Worm (Caenorhabditis elegans) whole organism, L4 larva: Measurements from ENCODE around the gene ptr-14.

Source experiments
- F26F4.8 ChIP-seq: fragments of 200-800 bp; sonication (Bioruptor generic); conservative IDR thresholded peaks from 2 replicates; pipeline ENCODE4 v1.3.6; 2022; ENCODE audit warnings: missing genetic modification characterization, missing compliant biosample characterization
- F44E2.7 ChIP-seq: fragments of 200-800 bp; sonication (Bioruptor generic); IDR thresholded peaks from 2 replicates; pipeline ENCODE4 v2.1.2; 2022; ENCODE audit warnings: missing genetic modification characterization, missing compliant biosample characterization
- R02D3.7 ChIP-seq: fragments of 150-350 bp; sonication (generic microtip); optimal IDR thresholded peaks from 3 replicates; lab custom pipeline; 2014; ENCODE audit warnings: missing biosample characterization, missing genetic modification characterization
- T20F7.1 ChIP-seq: fragments of 200-800 bp; sonication (Bioruptor generic); optimal IDR thresholded peaks from 2 replicates; lab custom pipeline; 2018; ENCODE audit warnings: mild to moderate bottlenecking, missing genetic modification characterization, missing compliant biosample characterization
- T26A8.4 ChIP-seq: fragments of 200-800 bp; sonication (Bioruptor generic); IDR thresholded peaks from 2 replicates; pipeline ENCODE4 v1.3.6; 2022; ENCODE audit warnings: missing genetic modification characterization, missing compliant biosample characterization
- Y105C5A.15 ChIP-seq: fragments of 200-800 bp; sonication (Bioruptor generic); IDR thresholded peaks from 2 replicates; pipeline ENCODE4 v1.3.6; 2022; ENCODE audit warnings: missing genetic modification characterization, missing compliant biosample characterization
- Y75B8A.6 ChIP-seq: fragments of 200-800 bp; sonication (Bioruptor generic); IDR thresholded peaks from 2 replicates; pipeline ENCODE4 v1.3.6; 2022; ENCODE audit warnings: missing genetic modification reagents, missing genetic modification characterization, missing compliant biosample characterization
- ZK546.5 ChIP-seq, 2 experiments: sonication (generic microtip); optimal IDR thresholded peaks; 2 replicates each; lab custom pipeline; 2017; ENCODE audit warnings: missing biosample characterization in 2 of 2, missing genetic modification characterization in 2 of 2
- aha-1 ChIP-seq: fragments of 150-350 bp; peaks from one replicate; lab custom pipeline; 2014; ENCODE audit warnings: missing biosample characterization, missing genetic modification characterization
- ama-1 ChIP-seq: fragments of 150-350 bp; optimal IDR thresholded peaks from 2 replicates; lab custom pipeline; 2014; ENCODE audit warnings: inconsistent platforms, mixed read lengths
- attf-4 ChIP-seq: sonication (generic microtip); optimal IDR thresholded peaks from 3 replicates; lab custom pipeline; 2017; ENCODE audit warnings: missing biosample characterization, missing genetic modification characterization
- ceh-62 ChIP-seq: sonication (generic microtip); optimal IDR thresholded peaks from 2 replicates; lab custom pipeline; 2017; ENCODE audit warnings: missing biosample characterization, missing genetic modification characterization
- daf-12 ChIP-seq: fragments of 150-350 bp; optimal IDR thresholded peaks from 2 replicates; lab custom pipeline; 2014; ENCODE audit warnings: missing biosample characterization, missing genetic modification reagents, missing genetic modification characterization
- daf-16 ChIP-seq, 3 experiments: sonication (generic microtip); optimal IDR thresholded peaks; 2 replicates each; lab custom pipeline; 2016 to 2017; ENCODE audit warnings: missing genetic modification characterization in 3 of 3, missing genetic modification reagents in 3 of 3, mild to moderate bottlenecking in 2 of 3, missing compliant biosample characterization in 2 of 3, missing biosample characterization in 1 of 3, moderate library complexity in 1 of 3
- dmd-6 ChIP-seq: fragments of 200-800 bp; sonication (Bioruptor generic); IDR thresholded peaks from 2 replicates; pipeline ENCODE4 v1.3.6; 2022; ENCODE audit warnings: missing genetic modification reagents, missing genetic modification characterization, missing compliant biosample characterization
- dmd-8 ChIP-seq: fragments of 200-800 bp; sonication (Bioruptor generic); IDR thresholded peaks from 2 replicates; pipeline ENCODE4 v1.3.6; 2022; ENCODE audit warnings: missing genetic modification characterization, missing compliant biosample characterization
- duxl-1 ChIP-seq: sonication (generic microtip); optimal IDR thresholded peaks from 2 replicates; lab custom pipeline; 2016; ENCODE audit warnings: mild to moderate bottlenecking, missing genetic modification characterization, moderate library complexity, missing compliant biosample characterization; ENCODE audit not compliant: poor library complexity
- fos-1 ChIP-seq: fragments of 150-350 bp; optimal IDR thresholded peaks from 2 replicates; lab custom pipeline; 2014; ENCODE audit warnings: missing biosample characterization, missing genetic modification characterization
- hif-1 ChIP-seq, 2 experiments: sonication (generic microtip); optimal IDR thresholded peaks; 2 replicates each; lab custom pipeline; 2016 to 2017; ENCODE audit warnings: missing compliant biosample characterization in 2 of 2, missing genetic modification characterization in 2 of 2, missing genetic modification reagents in 2 of 2, missing genotype in 2 of 2, mild to moderate bottlenecking in 1 of 2
- hlh-11 ChIP-seq: fragments of 200-800 bp; sonication (Bioruptor generic); optimal IDR thresholded peaks from 2 replicates; lab custom pipeline; 2018; ENCODE audit warnings: mild to moderate bottlenecking, missing genetic modification characterization, missing compliant biosample characterization
- hmg-1.1 ChIP-seq: fragments of 200-800 bp; sonication (Bioruptor generic); IDR thresholded peaks from 2 replicates; pipeline ENCODE4 v1.3.6; 2022; ENCODE audit warnings: missing genetic modification reagents, missing genetic modification characterization, missing compliant biosample characterization
- jun-1 ChIP-seq: fragments of 150-350 bp; optimal IDR thresholded peaks from 2 replicates; lab custom pipeline; 2014; ENCODE audit warnings: missing biosample characterization, missing genetic modification reagents, missing genetic modification characterization
- lin-1 ChIP-seq: fragments of 200-800 bp; sonication (Bioruptor generic); IDR thresholded peaks from 2 replicates; pipeline ENCODE4 v1.3.6; 2022; ENCODE audit warnings: missing genetic modification reagents, missing genetic modification characterization, missing compliant biosample characterization
- lin-13 ChIP-seq: fragments of 150-350 bp; optimal IDR thresholded peaks from 2 replicates; lab custom pipeline; 2014; ENCODE audit warnings: missing biosample characterization, missing genetic modification reagents, missing genetic modification characterization
- lin-38 ChIP-seq: fragments of 200-800 bp; sonication (Bioruptor generic); IDR thresholded peaks from 2 replicates; pipeline ENCODE4 v1.3.6; 2022; ENCODE audit warnings: missing genetic modification reagents, missing genetic modification characterization, missing compliant biosample characterization
- mdl-1 ChIP-seq, 2 experiments: fragments of 150-350 bp in 1 of 2; sonication (generic microtip) in 1 of 2; optimal IDR thresholded peaks; 2 replicates each; lab custom pipeline; 2014 to 2017; ENCODE audit warnings: missing biosample characterization in 2 of 2, missing genetic modification characterization in 2 of 2
- mdt-29 ChIP-seq: fragments of 200-800 bp; sonication (Bioruptor generic); IDR thresholded peaks from 2 replicates; pipeline ENCODE4 v1.3.6; 2022; ENCODE audit warnings: missing genetic modification reagents, missing genetic modification characterization, missing compliant biosample characterization
- mes-2 ChIP-seq: sonication (generic microtip); optimal IDR thresholded peaks from 2 replicates; lab custom pipeline; 2016; ENCODE audit warnings: missing genotype, mild to moderate bottlenecking, missing genetic modification characterization, missing compliant biosample characterization; ENCODE audit not compliant: poor library complexity, severe bottlenecking
- mxl-2 ChIP-seq: fragments of 200-800 bp; sonication (Bioruptor generic); conservative IDR thresholded peaks from 2 replicates; pipeline ENCODE4 v1.3.6; 2022; ENCODE audit warnings: missing genetic modification reagents, missing genetic modification characterization, missing compliant biosample characterization
- mxl-3 ChIP-seq: fragments of 200-800 bp; sonication (Bioruptor generic); optimal IDR thresholded peaks from 2 replicates; lab custom pipeline; 2018; ENCODE audit warnings: mild to moderate bottlenecking, missing genetic modification characterization, missing compliant biosample characterization
- nhr-10 ChIP-seq: fragments of 150-350 bp; optimal IDR thresholded peaks from 2 replicates; lab custom pipeline; 2014; ENCODE audit warnings: missing biosample characterization, missing genetic modification characterization
- nhr-102 ChIP-seq: sonication (generic microtip); optimal IDR thresholded peaks from 2 replicates; lab custom pipeline; 2016; ENCODE audit warnings: mild to moderate bottlenecking, missing genetic modification characterization, moderate library complexity, missing compliant biosample characterization
- nhr-237 ChIP-seq: sonication (generic microtip); optimal IDR thresholded peaks from 2 replicates; lab custom pipeline; 2017; ENCODE audit warnings: missing biosample characterization, missing genetic modification characterization
- nhr-28 ChIP-seq: fragments of 150-350 bp; optimal IDR thresholded peaks from 2 replicates; lab custom pipeline; 2014; ENCODE audit warnings: missing biosample characterization, missing genetic modification characterization
- nhr-6 ChIP-seq: fragments of 150-350 bp; optimal IDR thresholded peaks from 2 replicates; lab custom pipeline; 2014; ENCODE audit warnings: missing biosample characterization, missing genetic modification characterization
- php-3 ChIP-seq: fragments of 200-800 bp; sonication (Bioruptor generic); IDR thresholded peaks from 2 replicates; pipeline ENCODE4 v1.3.6; 2022; ENCODE audit warnings: missing genetic modification reagents, missing genetic modification characterization, missing compliant biosample characterization
- rbr-2 ChIP-seq: sonication (generic microtip); optimal IDR thresholded peaks from 2 replicates; lab custom pipeline; 2016; ENCODE audit warnings: missing genotype, missing genetic modification characterization, missing compliant biosample characterization
- set-16 ChIP-seq: fragments of 200-800 bp; sonication (Bioruptor generic); IDR thresholded peaks from 2 replicates; pipeline ENCODE4 v1.3.6; 2022; ENCODE audit warnings: missing genetic modification reagents, missing genetic modification characterization, missing compliant biosample characterization
- spr-3 ChIP-seq: fragments of 200-800 bp; sonication (Bioruptor generic); optimal IDR thresholded peaks from 2 replicates; lab custom pipeline; 2018; ENCODE audit warnings: mild to moderate bottlenecking, missing genetic modification characterization, missing compliant biosample characterization
- tag-97 ChIP-seq: fragments of 200-800 bp; sonication (Bioruptor generic); IDR thresholded peaks from 2 replicates; pipeline ENCODE4 v1.3.6; 2022; ENCODE audit warnings: missing genetic modification characterization, missing compliant biosample characterization
- unc-39 ChIP-seq: sonication (generic microtip); optimal IDR thresholded peaks from 2 replicates; lab custom pipeline; 2017; ENCODE audit warnings: missing biosample characterization, missing genetic modification characterization
- vab-7 ChIP-seq: fragments of 200-800 bp; sonication (Bioruptor generic); IDR thresholded peaks from 2 replicates; pipeline ENCODE4 v1.3.6; 2022; ENCODE audit warnings: missing genetic modification reagents, missing genetic modification characterization, missing compliant biosample characterization
- zag-1 ChIP-seq: fragments of 150-350 bp; optimal IDR thresholded peaks from 2 replicates; lab custom pipeline; 2014; ENCODE audit warnings: missing biosample characterization, missing genetic modification characterization
- zfp-2 ChIP-seq: sonication (generic microtip); optimal IDR thresholded peaks from 2 replicates; lab custom pipeline; 2016; ENCODE audit warnings: mild to moderate bottlenecking, missing genetic modification characterization, missing compliant biosample characterization

ptr-14 gene

DNA sequence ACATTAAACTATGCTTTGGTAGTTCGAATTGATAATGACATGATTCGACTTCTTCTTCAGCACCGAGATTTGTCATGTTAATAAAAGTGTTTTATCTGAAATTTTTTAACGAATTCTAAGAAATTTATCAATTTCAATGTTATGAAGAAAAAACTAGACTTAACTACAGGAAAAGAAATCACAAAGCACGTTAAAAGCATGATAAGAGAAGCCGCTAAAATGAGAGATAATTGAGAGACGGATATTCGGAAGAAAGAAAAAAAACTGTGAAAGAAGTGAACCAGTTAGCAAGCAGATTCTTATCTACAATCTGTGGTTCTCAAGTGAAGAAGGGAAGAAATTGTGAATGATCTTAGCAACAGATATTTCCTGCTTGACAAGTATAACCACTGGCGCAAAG is 26.2 kb upstream of the ptr-14 start, which contains the start of gene C43F9.4:
TSS of gene C43F9.4 (minus strand) at position 101 of the 400 bp plus-strand sequence.
- TF ChIP-seq F26F4.8 (no peak), dmd-8 (GFP tag; lab: Robert Waterston, UW) (no peak), hif-1 (tag; optimal IDR thresholded peaks at IDR 0.05; lab: Kevin White, UChicago) (no peak), daf-16 (GFP tag; optimal IDR thresholded peaks at IDR 0.05; lab: Kevin White, UChicago) (no peak), daf-16 (tag; optimal IDR thresholded peaks at IDR 0.05; lab: Kevin White, UChicago) (no peak), nhr-6 (tag; lab: Kevin White, UChicago) (no peak), nhr-10 (tag; lab: Kevin White, UChicago) (no peak), nhr-237 (tag; lab: Kevin White, UChicago) (no peak)
- TF ChIP-seq, all 104 proteins: peak for 0

DNA sequence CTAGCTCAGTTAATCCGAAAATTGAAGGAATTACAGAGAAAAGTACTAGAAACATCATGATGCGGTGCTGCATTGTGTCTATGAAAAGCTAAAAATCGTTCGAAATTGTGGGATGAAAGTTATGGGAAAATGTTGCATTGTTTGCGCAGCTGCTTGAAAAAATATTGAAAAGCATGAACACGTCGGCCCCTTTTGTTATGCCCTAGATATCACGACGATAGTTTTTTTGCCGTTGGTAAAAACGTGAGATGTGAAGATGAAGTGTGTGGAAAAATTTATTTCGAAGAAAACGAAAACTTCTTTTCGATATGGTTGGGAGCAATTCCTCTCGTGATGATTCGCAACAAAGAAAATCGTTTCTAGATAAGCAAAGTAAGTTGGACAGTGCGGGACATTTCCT is 24.6 kb upstream of the ptr-14 start, which contains the start of the genes C43F9.5 and nkb-2:
TSS of gene C43F9.5 (minus strand) at position 101 of the 400 bp plus-strand sequence.
TSS of gene nkb-2 (plus strand) at position 277 of the 400 bp plus-strand sequence.
- TF ChIP-seq R02D3.7 (tag; lab: Kevin White, UChicago): no peak
- no peak for TF ChIP-seq set-16 (GFP tag; lab: Robert Waterston, UW)
- no peak for TF ChIP-seq zag-1 (tag; lab: Kevin White, UChicago)
- TF ChIP-seq lin-13 (GFP tag; lab: Kevin White, UChicago): no peak
- TF ChIP-seq T26A8.4 (GFP tag; lab: Robert Waterston, UW): no peak
- TF ChIP-seq ceh-62 (tag; lab: Kevin White, UChicago): no peak
- no peak for TF ChIP-seq nhr-102 (tag; lab: Kevin White, UChicago)
- no peak for TF ChIP-seq hif-1 (tag; optimal IDR thresholded peaks at IDR 0.05; lab: Kevin White, UChicago)
- no peak for TF ChIP-seq mdt-29
- TF ChIP-seq duxl-1 (tag; lab: Kevin White, UChicago): no peak
- TF ChIP-seq mxl-3 (GFP tag; lab: Kevin White, UChicago): no peak
- no peak for TF ChIP-seq spr-3 (GFP tag; lab: Kevin White, UChicago)
- no peak for TF ChIP-seq nhr-237 (tag; lab: Kevin White, UChicago)
- TF ChIP-seq ama-1 (lab: Kevin White, UChicago): no peak
- no peak for TF ChIP-seq hlh-11 (tag; lab: Kevin White, UChicago)
- no peak for TF ChIP-seq T20F7.1
- no peak for TF ChIP-seq lin-38 (GFP tag; lab: Robert Waterston, UW)
- no peak for TF ChIP-seq F44E2.7 (GFP tag; lab: Robert Waterston, UW)
- TF ChIP-seq daf-12: no peak

DNA sequence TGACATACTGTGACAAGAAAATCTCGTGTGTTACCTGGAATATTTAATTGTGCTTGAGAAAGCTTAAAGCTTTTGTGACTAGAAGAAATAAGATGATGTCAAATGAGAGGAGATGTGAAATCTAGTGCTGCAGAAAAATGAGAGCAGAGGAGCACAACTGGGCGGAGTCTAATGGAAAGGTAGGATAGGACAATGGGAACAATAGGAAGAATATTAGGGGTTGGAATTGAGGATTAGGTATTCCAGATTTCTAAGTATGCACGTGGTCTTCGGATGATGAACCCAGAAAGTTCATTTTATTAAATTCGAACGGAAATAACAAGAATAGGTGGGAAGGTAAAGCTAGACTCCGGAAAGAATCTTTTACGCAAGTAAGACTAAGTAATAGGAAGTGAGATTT is 21.7 kb upstream of the ptr-14 start, which contains the start of gene C43F9.7:
TSS of gene C43F9.7 (minus strand) at position 101 of the 400 bp plus-strand sequence.
- TF ChIP-seq Y105C5A.15 (GFP tag; lab: Robert Waterston, UW): no peak
- no peak for TF ChIP-seq hmg-1.1 (GFP tag; lab: Robert Waterston, UW)
- no peak for TF ChIP-seq ceh-62 (tag; lab: Kevin White, UChicago)
- no peak for TF ChIP-seq rbr-2

DNA sequence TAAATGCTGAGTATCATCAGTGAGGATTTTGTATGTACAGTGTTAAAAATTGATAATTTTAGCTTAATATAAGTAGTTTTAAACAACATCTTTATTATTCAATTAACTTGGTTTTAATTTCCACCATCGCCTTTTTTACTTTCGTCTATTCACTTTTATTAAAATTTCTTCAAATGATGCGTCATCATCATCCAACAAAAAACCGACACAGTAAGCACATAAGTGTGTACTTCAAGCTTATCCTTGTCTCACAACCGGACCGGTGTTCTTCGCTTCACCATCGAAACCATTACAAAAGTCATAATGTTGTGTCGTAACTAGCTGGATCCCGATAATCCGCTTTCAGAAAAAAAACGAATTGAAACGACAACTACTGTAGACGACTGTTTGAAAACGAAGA is 18.7 kb upstream of the ptr-14 start, which contains the start of gene C43F9.11:
TSS of gene C43F9.11 (plus strand) at position 301 of the 400 bp plus-strand sequence.
- TF ChIP-seq vab-7 (GFP tag; lab: Robert Waterston, UW) (no peak), dmd-8 (GFP tag; lab: Robert Waterston, UW) (no peak), mes-2 (tag; lab: Kevin White, UChicago) (no peak), spr-3 (GFP tag; lab: Kevin White, UChicago) (no peak), fos-1 (tag; lab: Kevin White, UChicago) (no peak), lin-1 (GFP tag; lab: Robert Waterston, UW) (no peak), php-3 (GFP tag; lab: Robert Waterston, UW) (no peak), dmd-6 (GFP tag; lab: Robert Waterston, UW) (no peak), jun-1 (tag; lab: Kevin White, UChicago) (no peak), unc-39 (tag; lab: Kevin White, UChicago) (no peak), zfp-2 (tag; lab: Kevin White, UChicago) (no peak), aha-1 (no peak), Y75B8A.6 (GFP tag; lab: Robert Waterston, UW) (no peak), ZK546.5 (tag; optimal IDR thresholded peaks at IDR 0.05; lab: Kevin White, UChicago) (no peak), attf-4 (tag; lab: Kevin White, UChicago) (no peak), mdl-1 (tag; optimal IDR thresholded peaks at IDR 0.05; lab: Kevin White, UChicago) (no peak), mdt-29 (no peak), tag-97 (no peak), mxl-2 (no peak), nhr-28 (tag; lab: Kevin White, UChicago) (no peak)
